Fruit fly (Drosophila melanogaster) whole organism, embryonic: ENCODE measurements around the gene CG14244.

Experiments
- CG10321 ChIP-seq: fragments of 200-800 bp; sonication (Bioruptor generic); IDR thresholded peaks from 2 replicates; pipeline ENCODE4 v1.3.6; 2022; ENCODE audit warnings: missing biosample characterization, missing genetic modification characterization
- CG10366 ChIP-seq: fragments of 200-800 bp; sonication (Bioruptor generic); IDR thresholded peaks from 2 replicates; pipeline ENCODE4 v1.3.6; 2022; ENCODE audit warnings: missing biosample characterization, missing genetic modification characterization
- CG13624 ChIP-seq: fragments of 200-800 bp; sonication (Bioruptor generic); optimal IDR thresholded peaks from 2 replicates; lab custom pipeline; 2016; ENCODE audit warnings: missing biosample characterization, missing genetic modification characterization
- CG13894 ChIP-seq: fragments of 200-800 bp; sonication (Bioruptor generic); optimal IDR thresholded peaks from 3 replicates; lab custom pipeline; 2018; ENCODE audit warnings: missing biosample characterization, mild to moderate bottlenecking, missing genetic modification characterization, moderate library complexity
- CG14965 ChIP-seq: fragments of 200-800 bp; sonication (Bioruptor generic); optimal IDR thresholded peaks from 2 replicates; lab custom pipeline; 2016; ENCODE audit warnings: missing biosample characterization, missing genetic modification characterization, borderline replicate concordance
- CG15269 ChIP-seq: fragments of 200-800 bp; sonication (Bioruptor generic); optimal IDR thresholded peaks from 2 replicates; lab custom pipeline; 2018; ENCODE audit warnings: missing biosample characterization, mild to moderate bottlenecking, missing genetic modification characterization, moderate library complexity
- CG17802 ChIP-seq: fragments of 200-800 bp; sonication (Bioruptor generic); optimal IDR thresholded peaks from 2 replicates; lab custom pipeline; 2018; ENCODE audit warnings: missing biosample characterization, mild to moderate bottlenecking, missing genetic modification characterization, moderate library complexity
- CG17912 ChIP-seq: fragments of 200-800 bp; sonication (Bioruptor generic); optimal IDR thresholded peaks from 2 replicates; lab custom pipeline; 2018; ENCODE audit warnings: missing biosample characterization, mild to moderate bottlenecking, missing genetic modification characterization
- CG1792 ChIP-seq: fragments of 200-800 bp; sonication (Bioruptor generic); optimal IDR thresholded peaks from 2 replicates; lab custom pipeline; 2016; ENCODE audit warnings: missing biosample characterization, missing genetic modification characterization
- CG2202 ChIP-seq: fragments of 200-800 bp; sonication (Bioruptor generic); optimal IDR thresholded peaks from 2 replicates; lab custom pipeline; 2018; ENCODE audit warnings: missing biosample characterization, mild to moderate bottlenecking, missing genetic modification characterization
- CG2678 ChIP-seq: fragments of 200-800 bp; sonication (Bioruptor generic); optimal IDR thresholded peaks from 3 replicates; lab custom pipeline; 2019; ENCODE audit warnings: missing biosample characterization, mild to moderate bottlenecking, missing genetic modification characterization, moderate library complexity
- CG4360 ChIP-seq: fragments of 200-800 bp; sonication (Bioruptor generic); IDR thresholded peaks from 2 replicates; pipeline ENCODE4 v1.3.6; 2022; ENCODE audit warnings: missing biosample characterization, missing genetic modification characterization
- CG4820 ChIP-seq: fragments of 200-800 bp; sonication (Bioruptor generic); optimal IDR thresholded peaks from 3 replicates; lab custom pipeline; 2016; ENCODE audit warnings: missing biosample characterization, missing genetic modification characterization
- CG5953 ChIP-seq: fragments of 200-800 bp; sonication (Bioruptor generic); IDR thresholded peaks from 2 replicates; pipeline ENCODE4 v1.3.6; 2022; ENCODE audit warnings: missing biosample characterization, missing genetic modification characterization
- CG6254 ChIP-seq: fragments of 200-800 bp; sonication (Bioruptor generic); optimal IDR thresholded peaks from 3 replicates; lab custom pipeline; 2017; ENCODE audit warnings: mild to moderate bottlenecking, missing biosample characterization, missing genetic modification reagents, missing genetic modification characterization
- CG6272 ChIP-seq: fragments of 200-800 bp; sonication (Bioruptor generic); IDR thresholded peaks from 2 replicates; pipeline ENCODE4 v1.3.6; 2022; ENCODE audit warnings: missing biosample characterization, missing genetic modification characterization
- CG6791 ChIP-seq: fragments of 200-800 bp; sonication (Bioruptor generic); IDR thresholded peaks from 3 replicates; pipeline ENCODE4 v1.3.6; 2022; ENCODE audit warnings: missing biosample characterization, missing genetic modification characterization; ENCODE audit not compliant: partially characterized antibody
- CG7271 ChIP-seq: fragments of 200-800 bp; sonication (Bioruptor generic); optimal IDR thresholded peaks from 2 replicates; lab custom pipeline; 2018; ENCODE audit warnings: missing biosample characterization, mild to moderate bottlenecking, missing genetic modification characterization, moderate library complexity
- CG7372 ChIP-seq: fragments of 200-800 bp; sonication (Bioruptor generic); IDR thresholded peaks from 2 replicates; pipeline ENCODE4 v1.3.6; 2022; ENCODE audit warnings: missing biosample characterization, missing genetic modification characterization
- CG9817 ChIP-seq: fragments of 200-800 bp; sonication (Bioruptor generic); optimal IDR thresholded peaks from 2 replicates; lab custom pipeline; 2018; ENCODE audit warnings: missing biosample characterization, mild to moderate bottlenecking, missing genetic modification characterization, moderate library complexity
- CG9932 ChIP-seq: fragments of 200-800 bp; sonication (Bioruptor generic); IDR thresholded peaks from 2 replicates; pipeline ENCODE4 v1.3.6; 2022; ENCODE audit warnings: missing biosample characterization, missing genetic modification characterization
- D ChIP-seq, 2 experiments: fragments of 200-800 bp in 1 of 2; fragments of >200 bp in 1 of 2; sonication (Bioruptor generic) in 1 of 2; optimal IDR thresholded peaks; 2 replicates in 1 of 2; 3 replicates in 1 of 2; lab custom pipeline; 2017; ENCODE audit warnings: mild to moderate bottlenecking in 1 of 2, missing biosample characterization in 1 of 2, missing genetic modification characterization in 1 of 2, missing genetic modification reagents in 1 of 2
- Dll ChIP-seq: fragments of 200-800 bp; sonication (Bioruptor generic); IDR thresholded peaks from 4 replicates; pipeline ENCODE4 v1.3.6; 2022; ENCODE audit warnings: missing biosample characterization, missing genetic modification characterization; ENCODE audit not compliant: partially characterized antibody
- H15 ChIP-seq: fragments of 200-800 bp; sonication (Bioruptor generic); IDR thresholded peaks from 3 replicates; pipeline ENCODE4 v1.3.6; 2022; ENCODE audit warnings: missing biosample characterization, missing genetic modification characterization
- HLHmδ ChIP-seq: fragments of 200-800 bp; sonication (Bioruptor generic); optimal IDR thresholded peaks from 2 replicates; lab custom pipeline; 2018; ENCODE audit warnings: missing biosample characterization, mild to moderate bottlenecking, missing genetic modification characterization, moderate library complexity
- Hey ChIP-seq: fragments of 200-800 bp; sonication (Bioruptor generic); optimal IDR thresholded peaks from 3 replicates; lab custom pipeline; 2018; ENCODE audit warnings: missing biosample characterization, mild to moderate bottlenecking, missing genetic modification characterization
- Meics ChIP-seq: fragments of 200-800 bp; sonication (Bioruptor generic); optimal IDR thresholded peaks from 2 replicates; lab custom pipeline; 2017; ENCODE audit warnings: missing biosample characterization, mild to moderate bottlenecking, missing genetic modification characterization
- Mes4 ChIP-seq: fragments of 200-800 bp; sonication (Bioruptor generic); optimal IDR thresholded peaks from 2 replicates; lab custom pipeline; 2016; ENCODE audit warnings: missing biosample characterization, missing genetic modification characterization
- Nf-YB ChIP-seq: fragments of 200-800 bp; sonication (Bioruptor generic); optimal IDR thresholded peaks from 3 replicates; lab custom pipeline; 2019; ENCODE audit warnings: missing biosample characterization, mild to moderate bottlenecking, missing genetic modification characterization, moderate library complexity
- PHDP ChIP-seq: fragments of 200-800 bp; sonication (Bioruptor generic); optimal IDR thresholded peaks from 3 replicates; lab custom pipeline; 2018; ENCODE audit warnings: missing biosample characterization, mild to moderate bottlenecking, missing genetic modification characterization, moderate library complexity
- Ptx1 ChIP-seq: fragments of 200-800 bp; sonication (Bioruptor generic); IDR thresholded peaks from 2 replicates; pipeline ENCODE4 v1.3.6; 2022; ENCODE audit warnings: missing biosample characterization, missing genetic modification characterization
- Scr ChIP-seq: fragments of 200-800 bp; sonication (Bioruptor generic); IDR thresholded peaks from 2 replicates; pipeline ENCODE4 v1.3.6; 2022; ENCODE audit warnings: missing biosample characterization, missing genetic modification characterization; ENCODE audit not compliant: partially characterized antibody
- Sox100B ChIP-seq: fragments of 200-800 bp; sonication (Bioruptor generic); optimal IDR thresholded peaks from 3 replicates; lab custom pipeline; 2018; ENCODE audit warnings: missing biosample characterization, mild to moderate bottlenecking, missing genetic modification characterization
- Sox102F ChIP-seq: fragments of 200-800 bp; sonication (Bioruptor generic); optimal IDR thresholded peaks from 2 replicates; lab custom pipeline; 2018; ENCODE audit warnings: missing biosample characterization, mild to moderate bottlenecking, missing genetic modification characterization, moderate library complexity
- Usf ChIP-seq: fragments of 200-800 bp; sonication (Bioruptor generic); optimal IDR thresholded peaks from 2 replicates; lab custom pipeline; 2017; ENCODE audit warnings: missing genotype, missing biosample characterization, missing genetic modification characterization
- Vsx1 ChIP-seq: fragments of 200-800 bp; sonication (Bioruptor generic); optimal IDR thresholded peaks from 2 replicates; lab custom pipeline; 2017; ENCODE audit warnings: missing biosample characterization, mild to moderate bottlenecking, missing genetic modification characterization, missing genetic modification reagents
- Xbp1 ChIP-seq: fragments of 200-800 bp; sonication (Bioruptor generic); optimal IDR thresholded peaks from 3 replicates; lab custom pipeline; 2016; ENCODE audit warnings: missing biosample characterization, mild to moderate bottlenecking, missing genetic modification characterization
- amos ChIP-seq: fragments of 200-800 bp; sonication (Bioruptor generic); IDR thresholded peaks from 2 replicates; pipeline ENCODE4 v1.3.6; 2022; ENCODE audit warnings: missing biosample characterization, missing genetic modification characterization; ENCODE audit not compliant: partially characterized antibody
- dmrt11E ChIP-seq: fragments of 200-800 bp; sonication (Bioruptor generic); optimal IDR thresholded peaks from 3 replicates; lab custom pipeline; 2018; ENCODE audit warnings: missing biosample characterization, mild to moderate bottlenecking, missing genetic modification characterization, moderate library complexity
- dmrt99B ChIP-seq: fragments of 200-800 bp; sonication (Bioruptor generic); optimal IDR thresholded peaks from 2 replicates; lab custom pipeline; 2018; ENCODE audit warnings: missing biosample characterization, mild to moderate bottlenecking, missing genetic modification characterization, moderate library complexity
- eve ChIP-seq, 2 experiments: fragments of >200 bp; optimal IDR thresholded peaks; 2 replicates each; lab custom pipeline; 2017; ENCODE audit warnings: missing biosample characterization in 2 of 2, missing genetic modification characterization in 2 of 2
- fd96Cb ChIP-seq: fragments of 200-800 bp; sonication (Bioruptor generic); optimal IDR thresholded peaks from 2 replicates; lab custom pipeline; 2018; ENCODE audit warnings: missing biosample characterization, mild to moderate bottlenecking, missing genetic modification characterization, moderate library complexity
- gfzf ChIP-seq: fragments of 200-800 bp; sonication (Bioruptor generic); optimal IDR thresholded peaks from 2 replicates; lab custom pipeline; 2016; ENCODE audit warnings: missing biosample characterization, mild to moderate bottlenecking, missing genetic modification characterization, moderate library complexity
- gt ChIP-seq: fragments of 200-800 bp; sonication (Bioruptor generic); IDR thresholded peaks from 2 replicates; pipeline ENCODE4 v1.3.6; 2022; ENCODE audit warnings: missing biosample characterization, missing genetic modification characterization
- insv ChIP-seq, 2 experiments: fragments of 200-800 bp; sonication (Bioruptor generic); optimal IDR thresholded peaks; 3 replicates each; lab custom pipeline; 2016 to 2018; ENCODE audit warnings: missing biosample characterization in 2 of 2, missing genetic modification characterization in 2 of 2
- lmd ChIP-seq: fragments of 200-800 bp; sonication (Bioruptor generic); IDR thresholded peaks from 2 replicates; pipeline ENCODE4 v1.3.6; 2022; ENCODE audit warnings: missing biosample characterization, missing genetic modification characterization
- nom ChIP-seq: fragments of 200-800 bp; sonication (Bioruptor generic); optimal IDR thresholded peaks from 2 replicates; lab custom pipeline; 2017; ENCODE audit warnings: missing biosample characterization, missing genetic modification characterization, mild to moderate bottlenecking, moderate library complexity, missing genetic modification reagents
- odd ChIP-seq: fragments of 200-800 bp; sonication (Bioruptor generic); optimal IDR thresholded peaks from 2 replicates; lab custom pipeline; 2017; ENCODE audit warnings: missing biosample characterization, mild to moderate bottlenecking, missing genetic modification characterization
- pzg ChIP-seq: fragments of 200-800 bp; sonication (Bioruptor generic); optimal IDR thresholded peaks from 3 replicates; lab custom pipeline; 2018; ENCODE audit warnings: missing biosample characterization, mild to moderate bottlenecking, missing genetic modification characterization, moderate library complexity
- sisA ChIP-seq: fragments of 200-800 bp; sonication (Bioruptor generic); IDR thresholded peaks from 2 replicates; pipeline ENCODE4 v1.3.6; 2022; ENCODE audit warnings: missing biosample characterization, missing genetic modification characterization
- slbo ChIP-seq: fragments of 200-800 bp; sonication (Bioruptor generic); IDR thresholded peaks from 2 replicates; pipeline ENCODE4 v1.3.6; 2022; ENCODE audit warnings: missing biosample characterization, missing genetic modification characterization
- vvl ChIP-seq: fragments of 200-800 bp; sonication (Bioruptor generic); IDR thresholded peaks from 2 replicates; pipeline ENCODE4 v1.3.6; 2022; ENCODE audit warnings: missing biosample characterization, missing genetic modification characterization
- yki ChIP-seq: fragments of >200 bp; optimal IDR thresholded peaks from 3 replicates; lab custom pipeline; 2018

CG14244 gene

DNA sequence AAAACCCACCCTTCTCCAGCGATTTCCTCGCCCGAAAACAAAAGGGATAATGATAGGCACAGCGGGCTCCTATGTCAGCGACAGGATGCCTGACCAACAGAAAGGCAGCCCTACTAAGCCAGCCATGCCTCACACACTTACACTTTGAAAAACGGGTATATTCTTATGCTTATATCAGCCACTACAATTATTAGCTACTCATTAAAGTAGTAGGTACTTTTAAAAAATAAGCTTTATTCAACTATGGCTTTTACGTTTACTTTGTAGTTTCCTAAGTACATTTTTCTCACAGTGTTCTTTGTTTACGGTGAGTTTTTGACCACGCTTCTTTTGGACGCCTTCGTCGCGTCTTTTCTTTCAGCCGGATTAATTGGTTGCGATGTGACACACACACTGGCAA, 35.7 kb upstream of the CG14244 start (continued):
- TF ChIP-seq odd (GFP tag; lab: Kevin White, UChicago) (no peak), pzg (no peak), Xbp1 (GFP tag; lab: Kevin White, UChicago) (no peak), amos (GFP tag; lab: Robert Waterston, UW) (no peak), gt (GFP tag; lab: Robert Waterston, UW) (no peak), CG10366 (GFP tag; lab: Robert Waterston, UW) (peak; percentile 34; the same call in 1 of the 2 replicates), fd96Cb (tag; lab: Kevin White, UChicago) (no peak), CG9932 (GFP tag; lab: Robert Waterston, UW) (peak; percentile 31; the same call in 1 of the 2 replicates), CG1792 (no peak), Vsx1 (GFP tag; lab: Kevin White, UChicago) (no peak), Nf-YB (GFP tag; lab: Kevin White, UChicago) (no peak), CG10321 (GFP tag; lab: Robert Waterston, UW) (no peak), CG4360 (no peak), CG4820 (GFP tag; lab: Kevin White, UChicago) (no peak), yki (no peak), Scr (no peak), slbo (peak; percentile 31; the same call in 1 of the 2 replicates), Usf (GFP tag; lab: Kevin White, UChicago) (no peak), H15 (GFP tag; lab: Robert Waterston, UW) (no peak), PHDP (tag; lab: Kevin White, UChicago) (no peak), CG6791 (GFP tag; lab: Robert Waterston, UW) (no peak), CG7271 (no peak), insv (GFP tag; optimal IDR thresholded peaks at IDR 0.05; lab: Kevin White, UChicago) (no peak), CG2678 (tag; lab: Kevin White, UChicago) (peak; percentile 18), CG5953 (GFP tag; lab: Robert Waterston, UW) (no peak), Sox102F (no peak), CG9817 (tag; lab: Kevin White, UChicago) (peak; percentile 18), Ptx1 (GFP tag; lab: Robert Waterston, UW) (peak; percentile 51), HLHmδ (GFP tag; lab: Kevin White, UChicago) (no peak), nom (no peak), CG13894 (tag; lab: Kevin White, UChicago) (no peak), Mes4 (no peak), gfzf (GFP tag; lab: Kevin White, UChicago) (no peak), lmd (GFP tag; lab: Robert Waterston, UW) (peak; percentile 42; the same call in 1 of the 2 replicates), CG17802 (tag; lab: Kevin White, UChicago) (no peak), Meics (GFP tag; lab: Kevin White, UChicago) (peak; percentile 39), CG6254 (no peak), sisA (peak; percentile 11; the same call in 1 of the 2 replicates), CG15269 (tag; lab: Kevin White, UChicago) (peak; percentile 14), CG7372 (peak; percentile 27; the same call in 1 of the 2 replicates), CG2202 (no peak)

DNA sequence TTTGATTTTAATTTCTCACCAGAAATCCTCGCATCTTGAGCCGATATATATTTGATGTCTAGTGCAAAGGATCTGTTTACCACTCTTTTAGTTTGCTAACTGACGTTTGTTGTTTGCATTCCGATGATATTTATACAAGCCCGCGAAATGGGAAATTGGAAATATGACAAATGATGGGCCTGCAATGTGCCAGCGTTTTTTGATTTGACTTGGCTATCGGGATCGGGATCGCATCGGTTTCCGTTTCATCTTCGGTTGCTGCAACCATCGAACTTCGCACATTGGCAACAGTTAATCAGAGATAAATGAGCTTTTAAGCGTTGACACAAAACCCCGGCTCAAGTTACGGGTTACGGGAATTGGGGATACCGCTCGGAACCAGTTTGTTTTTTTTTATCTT, 32.4 kb upstream of the CG14244 start, which contains the start of gene TwdlQ:
TSS of gene TwdlQ (minus strand) at position 101 of the 400 bp plus-strand sequence.
- TF ChIP-seq CG14965 (GFP tag; lab: Kevin White, UChicago) (no peak), vvl (GFP tag; lab: Robert Waterston, UW) (no peak), CG6272 (no peak), Hey (tag; lab: Kevin White, UChicago) (no peak), D (optimal IDR thresholded peaks at IDR 0.05; lab: Kevin White, UChicago) (no peak), D (GFP tag; optimal IDR thresholded peaks at IDR 0.05; lab: Kevin White, UChicago) (no peak), Sox100B (no peak), eve (GFP tag; optimal IDR thresholded peaks at IDR 0.05; lab: Kevin White, UChicago) (no peak), dmrt11E (tag; lab: Kevin White, UChicago) (no peak), Xbp1 (GFP tag; lab: Kevin White, UChicago) (no peak), CG13624 (no peak), Dll (GFP tag; lab: Robert Waterston, UW) (no peak), dmrt99B (tag; lab: Kevin White, UChicago) (no peak), CG17912 (no peak)
